Fruit fly (Drosophila melanogaster) whole organism, embryonic: ENCODE data around the gene dpp.

ENCODE experiments used
- Awh ChIP-seq: fragments of 200-800 bp; sonication (Bioruptor generic); IDR thresholded peaks from 2 replicates; pipeline ENCODE4, ENCODE4 v1.3.6; 2022; ENCODE audit warnings: missing biosample characterization, missing genetic modification characterization
- B-H1 ChIP-seq: fragments of 200-800 bp; sonication (Bioruptor generic); IDR thresholded peaks from 3 replicates; pipeline ENCODE4 v1.3.6; 2022; ENCODE audit warnings: missing biosample characterization, missing genetic modification characterization
- Blimp-1 ChIP-seq: fragments of 200-800 bp; sonication (Bioruptor generic); optimal IDR thresholded peaks from 3 replicates; lab custom pipeline; 2018; ENCODE audit warnings: missing biosample characterization, missing genetic modification characterization, mild to moderate bottlenecking, moderate library complexity, missing genetic modification reagents
- CG10267 ChIP-seq: fragments of 200-800 bp; sonication (Bioruptor generic); optimal IDR thresholded peaks from 2 replicates; lab custom pipeline; 2018; ENCODE audit warnings: missing biosample characterization, mild to moderate bottlenecking, missing genetic modification characterization, moderate library complexity
- CG10366 ChIP-seq: fragments of 200-800 bp; sonication (Bioruptor generic); IDR thresholded peaks from 2 replicates; pipeline ENCODE4 v1.3.6; 2022; ENCODE audit warnings: missing biosample characterization, missing genetic modification characterization
- CG11504 ChIP-seq: fragments of 200-800 bp; sonication (Bioruptor generic); optimal IDR thresholded peaks from 3 replicates; lab custom pipeline; 2019; ENCODE audit warnings: missing biosample characterization, mild to moderate bottlenecking, missing genetic modification characterization, moderate library complexity
- CG13424 ChIP-seq: fragments of 200-800 bp; sonication (Bioruptor generic); optimal IDR thresholded peaks from 2 replicates; lab custom pipeline; 2019; ENCODE audit warnings: missing biosample characterization, mild to moderate bottlenecking, missing genetic modification characterization, moderate library complexity
- CG14667 ChIP-seq: fragments of 200-800 bp; sonication (Bioruptor generic); IDR thresholded peaks from 2 replicates; pipeline ENCODE4 v1.3.6; 2022; ENCODE audit warnings: missing biosample characterization, missing genetic modification characterization
- CG15514 ChIP-seq: fragments of 200-800 bp; sonication (Bioruptor generic); optimal IDR thresholded peaks from 3 replicates; lab custom pipeline; 2017; ENCODE audit warnings: missing biosample characterization, missing genetic modification characterization, mild to moderate bottlenecking, moderate library complexity, missing genetic modification reagents
- CG17568 ChIP-seq: fragments of 200-800 bp; sonication (Bioruptor generic); optimal IDR thresholded peaks from 2 replicates; lab custom pipeline; 2018; ENCODE audit warnings: missing biosample characterization, mild to moderate bottlenecking, missing genetic modification characterization, moderate library complexity
- CG18599 ChIP-seq: fragments of 200-800 bp; sonication (Bioruptor generic); optimal IDR thresholded peaks from 3 replicates; lab custom pipeline; 2017; ENCODE audit warnings: missing biosample characterization, missing genetic modification characterization, mild to moderate bottlenecking, moderate library complexity, missing genetic modification reagents
- CG32772 ChIP-seq: fragments of 200-800 bp; sonication (Bioruptor generic); IDR thresholded peaks from 2 replicates; pipeline ENCODE4 v1.3.6; 2022; ENCODE audit warnings: missing biosample characterization, missing genetic modification characterization
- CG7987 ChIP-seq: fragments of 200-800 bp; sonication (Bioruptor generic); optimal IDR thresholded peaks from 2 replicates; lab custom pipeline; 2018; ENCODE audit warnings: missing biosample characterization, mild to moderate bottlenecking, missing genetic modification characterization, moderate library complexity
- CG8765 ChIP-seq: fragments of 200-800 bp; sonication (Bioruptor generic); IDR thresholded peaks from 2 replicates; pipeline ENCODE4 v1.3.6; 2022; ENCODE audit warnings: missing biosample characterization, missing genetic modification characterization
- CG9817 ChIP-seq: fragments of 200-800 bp; sonication (Bioruptor generic); optimal IDR thresholded peaks from 2 replicates; lab custom pipeline; 2018; ENCODE audit warnings: missing biosample characterization, mild to moderate bottlenecking, missing genetic modification characterization, moderate library complexity
- CTCF ChIP-seq: fragments of 200-800 bp; sonication (Bioruptor generic); optimal IDR thresholded peaks from 2 replicates; lab custom pipeline; 2017; ENCODE audit warnings: missing biosample characterization, mild to moderate bottlenecking, missing genetic modification characterization, moderate library complexity
- Ets65A ChIP-seq: fragments of 200-800 bp; sonication (Bioruptor generic); peaks from one replicate; lab custom pipeline; 2016; ENCODE audit warnings: missing biosample characterization, missing genetic modification characterization
- Gsc ChIP-seq: fragments of 200-800 bp; sonication (Bioruptor generic); IDR thresholded peaks from 2 replicates; pipeline ENCODE4 v1.3.6; 2022; ENCODE audit warnings: missing biosample characterization, missing genetic modification characterization
- H15 ChIP-seq: fragments of 200-800 bp; sonication (Bioruptor generic); IDR thresholded peaks from 3 replicates; pipeline ENCODE4 v1.3.6; 2022; ENCODE audit warnings: missing biosample characterization, missing genetic modification characterization
- Hmr ChIP-seq: fragments of 200-800 bp; sonication (Bioruptor generic); optimal IDR thresholded peaks from 3 replicates; lab custom pipeline; 2017; ENCODE audit warnings: mild to moderate bottlenecking, missing biosample characterization, missing genetic modification reagents, missing genetic modification characterization
- Jarid2 ChIP-seq: fragments of 200-800 bp; sonication (Bioruptor generic); optimal IDR thresholded peaks from 3 replicates; lab custom pipeline; 2017; ENCODE audit warnings: mild to moderate bottlenecking, missing biosample characterization, missing genetic modification reagents, missing genetic modification characterization
- MBD-R2 ChIP-seq: fragments of 200-800 bp; sonication (Bioruptor generic); IDR thresholded peaks from 2 replicates; pipeline ENCODE4 v1.3.6; 2022; ENCODE audit warnings: missing biosample characterization, missing genetic modification characterization
- Nf-YA ChIP-seq: fragments of 200-800 bp; sonication (Bioruptor generic); IDR thresholded peaks from 2 replicates; pipeline ENCODE4 v1.3.6; 2022; ENCODE audit warnings: missing biosample characterization, missing genetic modification characterization
- Ptx1 ChIP-seq: fragments of 200-800 bp; sonication (Bioruptor generic); IDR thresholded peaks from 2 replicates; pipeline ENCODE4 v1.3.6; 2022; ENCODE audit warnings: missing biosample characterization, missing genetic modification characterization
- Rfx ChIP-seq: fragments of 200-800 bp; sonication (Bioruptor generic); IDR thresholded peaks from 2 replicates; pipeline ENCODE4 v1.3.6; 2022; ENCODE audit warnings: missing biosample characterization, missing genetic modification characterization
- Side ChIP-seq: fragments of 200-800 bp; sonication (Bioruptor generic); optimal IDR thresholded peaks from 2 replicates; lab custom pipeline; 2016; ENCODE audit warnings: missing biosample characterization, missing genetic modification characterization
- Sox102F ChIP-seq: fragments of 200-800 bp; sonication (Bioruptor generic); optimal IDR thresholded peaks from 2 replicates; lab custom pipeline; 2018; ENCODE audit warnings: missing biosample characterization, mild to moderate bottlenecking, missing genetic modification characterization, moderate library complexity
- ara ChIP-seq: fragments of 200-800 bp; sonication (Bioruptor generic); IDR thresholded peaks from 2 replicates; pipeline ENCODE4 v1.3.6; 2022; ENCODE audit warnings: missing biosample characterization, missing genetic modification characterization
- ash1 ChIP-seq: fragments of 200-800 bp; sonication (Bioruptor generic); optimal IDR thresholded peaks from 2 replicates; lab custom pipeline; 2018; ENCODE audit warnings: missing biosample characterization, mild to moderate bottlenecking, missing genetic modification characterization
- bab2 ChIP-seq: fragments of 200-800 bp; sonication (Bioruptor generic); optimal IDR thresholded peaks from 2 replicates; lab custom pipeline; 2016; ENCODE audit warnings: missing biosample characterization, missing genetic modification characterization
- caup ChIP-seq: fragments of 200-800 bp; sonication (Bioruptor generic); optimal IDR thresholded peaks from 3 replicates; lab custom pipeline; 2017; ENCODE audit warnings: missing biosample characterization, mild to moderate bottlenecking, missing genetic modification characterization, moderate library complexity; ENCODE audit not compliant: severe bottlenecking
- chn ChIP-seq: fragments of 200-800 bp; sonication (Bioruptor generic); optimal IDR thresholded peaks from 2 replicates; lab custom pipeline; 2016; ENCODE audit warnings: missing biosample characterization, missing genetic modification characterization
- dimm ChIP-seq: fragments of 200-800 bp; sonication (Bioruptor generic); IDR thresholded peaks from 2 replicates; pipeline ENCODE4 v1.3.6; 2022; ENCODE audit warnings: missing biosample characterization, missing genetic modification characterization
- dmrt11E ChIP-seq: fragments of 200-800 bp; sonication (Bioruptor generic); optimal IDR thresholded peaks from 3 replicates; lab custom pipeline; 2018; ENCODE audit warnings: missing biosample characterization, mild to moderate bottlenecking, missing genetic modification characterization, moderate library complexity
- dmrt99B ChIP-seq: fragments of 200-800 bp; sonication (Bioruptor generic); optimal IDR thresholded peaks from 2 replicates; lab custom pipeline; 2018; ENCODE audit warnings: missing biosample characterization, mild to moderate bottlenecking, missing genetic modification characterization, moderate library complexity
- exex ChIP-seq: fragments of 200-800 bp; sonication (Bioruptor generic); optimal IDR thresholded peaks from 4 replicates; lab custom pipeline; 2018; ENCODE audit warnings: missing biosample characterization, mild to moderate bottlenecking, missing genetic modification characterization, moderate library complexity
- fd3F ChIP-seq: fragments of 200-800 bp; sonication (Bioruptor generic); optimal IDR thresholded peaks from 2 replicates; lab custom pipeline; 2018; ENCODE audit warnings: missing biosample characterization, mild to moderate bottlenecking, missing genetic modification characterization, moderate library complexity
- ham ChIP-seq: fragments of 200-800 bp; sonication (Bioruptor generic); IDR thresholded peaks from 2 replicates; pipeline ENCODE4 v1.3.6; 2022; ENCODE audit warnings: missing biosample characterization, missing genetic modification characterization
- her ChIP-seq: fragments of 200-800 bp; sonication (Bioruptor generic); optimal IDR thresholded peaks from 2 replicates; lab custom pipeline; 2016; ENCODE audit warnings: missing biosample characterization, missing genetic modification characterization
- hkb ChIP-seq, 2 experiments: fragments of 200-800 bp in 1 of 2; fragments of >200 bp in 1 of 2; sonication (Bioruptor generic) in 1 of 2; IDR thresholded peaks in 1 of 2; optimal IDR thresholded peaks in 1 of 2; 2 replicates each; pipeline versions ENCODE4 v1.3.6 to Lab custom; 2017 to 2022; ENCODE audit warnings: missing biosample characterization in 1 of 2, missing genetic modification characterization in 1 of 2
- jing ChIP-seq: fragments of 200-800 bp; sonication (Bioruptor generic); optimal IDR thresholded peaks from 2 replicates; lab custom pipeline; 2018; ENCODE audit warnings: missing biosample characterization, mild to moderate bottlenecking, missing genetic modification characterization
- kni ChIP-seq: fragments of 200-800 bp; sonication (Bioruptor generic); optimal IDR thresholded peaks from 3 replicates; lab custom pipeline; 2017; ENCODE audit warnings: mild to moderate bottlenecking, missing biosample characterization, missing genetic modification reagents, missing genetic modification characterization
- lab ChIP-seq: fragments of 200-800 bp; sonication (Bioruptor generic); optimal IDR thresholded peaks from 3 replicates; lab custom pipeline; 2017; ENCODE audit warnings: missing biosample characterization, missing genetic modification characterization, mild to moderate bottlenecking, moderate library complexity, missing genetic modification reagents
- lov ChIP-seq, 2 experiments: fragments of 200-800 bp in 1 of 2; fragments of >200 bp in 1 of 2; sonication (Bioruptor generic) in 1 of 2; IDR thresholded peaks in 1 of 2; optimal IDR thresholded peaks in 1 of 2; 2 replicates in 1 of 2; 3 replicates in 1 of 2; pipeline versions ENCODE4 v1.3.6 to Lab custom; 2017 to 2022; ENCODE audit warnings: missing biosample characterization in 1 of 2, missing genetic modification characterization in 1 of 2
- maf-S ChIP-seq: fragments of 200-800 bp; sonication (Bioruptor generic); optimal IDR thresholded peaks from 2 replicates; lab custom pipeline; 2016; ENCODE audit warnings: missing biosample characterization, missing genetic modification characterization
- mam ChIP-seq: fragments of 200-800 bp; sonication (Bioruptor generic); optimal IDR thresholded peaks from 3 replicates; lab custom pipeline; 2016; ENCODE audit warnings: missing biosample characterization, missing genetic modification characterization
- otp ChIP-seq: fragments of 200-800 bp; sonication (Bioruptor generic); IDR thresholded peaks from 3 replicates; pipeline ENCODE4, ENCODE4 v1.3.6; 2022; ENCODE audit warnings: missing biosample characterization, missing genetic modification characterization
- row ChIP-seq: fragments of 200-800 bp; sonication (Bioruptor generic); IDR thresholded peaks from 3 replicates; pipeline ENCODE4 v1.3.6; 2022; ENCODE audit warnings: missing biosample characterization, missing genetic modification characterization
- sens ChIP-seq: fragments of 200-800 bp; sonication (Bioruptor generic); peaks from one replicate; lab custom pipeline; 2016; ENCODE audit warnings: missing biosample characterization, missing genetic modification characterization

The dpp gene

dm6 chr2L:2402194-2402593 is 26.0 kb upstream of the dpp start (continued):
- TF ChIP-seq CG9817 (tag; lab: Kevin White, UChicago) (peak; percentile 20), chn (GFP tag; lab: Kevin White, UChicago) (no peak), CG10366 (GFP tag; lab: Robert Waterston, UW) (peak; percentile 34; the same call in 1 of the 2 replicates), Rfx (GFP tag; lab: Robert Waterston, UW) (peak; percentile 35; the same call in 1 of the 2 replicates), Hmr (GFP tag; lab: Kevin White, UChicago) (peak; percentile 8), CG17568 (GFP tag; lab: Kevin White, UChicago) (no peak), Ptx1 (peak; percentile 57), Awh (GFP tag; lab: Robert Waterston, UW) (peak; percentile 45; the same call in 1 of the 2 replicates), CG11504 (tag; lab: Kevin White, UChicago) (peak; percentile 54), exex (tag; lab: Kevin White, UChicago) (no peak), kni (GFP tag; lab: Kevin White, UChicago) (no peak), mam (GFP tag; lab: Kevin White, UChicago) (no peak), row (peak; percentile 48; the same call in 2 of the 3 replicates), CG13424 (tag; lab: Kevin White, UChicago) (peak; percentile 27), Side (GFP tag; lab: Kevin White, UChicago) (no peak), lov (optimal IDR thresholded peaks at IDR 0.05; lab: Kevin White, UChicago) (no peak), lov (GFP tag; IDR thresholded peaks at IDR 0.05; lab: Robert Waterston, UW) (peak; percentile 57; the same call in 1 of the 3 replicates), lab (GFP tag; lab: Kevin White, UChicago) (peak; percentile 36), jing (GFP tag; lab: Kevin White, UChicago) (no peak), fd3F (GFP tag; lab: Kevin White, UChicago) (no peak), Ets65A (GFP tag; lab: Kevin White, UChicago) (peak; percentile 35), MBD-R2 (no peak), CG14667 (GFP tag; lab: Robert Waterston, UW) (0 out of 2 replicates have a peak, but pooled peaks have one; percentile 20), bab2 (GFP tag; lab: Kevin White, UChicago) (no peak), otp (GFP tag; lab: Robert Waterston, UW) (0 out of 3 replicates have a peak, but pooled peaks have one; percentile 31), H15 (GFP tag; lab: Robert Waterston, UW) (0 out of 3 replicates have a peak, but pooled peaks have one; percentile 43), Nf-YA (GFP tag; lab: Robert Waterston, UW) (peak; percentile 48; the same call in 1 of the 2 replicates), Blimp-1 (GFP tag; lab: Kevin White, UChicago) (no peak), caup (GFP tag; lab: Kevin White, UChicago) (no peak), CTCF (GFP tag; lab: Kevin White, UChicago) (no peak), ash1 (GFP tag; lab: Kevin White, UChicago) (no peak), CG8765 (no peak), CG32772 (GFP tag; lab: Robert Waterston, UW) (0 out of 2 replicates have a peak, but pooled peaks have one; percentile 28), dmrt99B (tag; lab: Kevin White, UChicago) (peak; percentile 36), CG7987 (GFP tag; lab: Kevin White, UChicago) (no peak), Jarid2 (no peak), dmrt11E (tag; lab: Kevin White, UChicago) (no peak), CG18599 (GFP tag; lab: Kevin White, UChicago) (peak; percentile 60), sens (GFP tag; lab: Kevin White, UChicago) (peak; percentile 72), her (GFP tag; lab: Kevin White, UChicago) (no peak), Sox102F (GFP tag; lab: Kevin White, UChicago) (peak; percentile 31), hkb (optimal IDR thresholded peaks at IDR 0.05; lab: Kevin White, UChicago) (no peak), hkb (GFP tag; IDR thresholded peaks at IDR 0.05; lab: Robert Waterston, UW) (peak; percentile 50), dimm (GFP tag; lab: Robert Waterston, UW) (no peak), maf-S (GFP tag; lab: Kevin White, UChicago) (no peak), ham (GFP tag; lab: Robert Waterston, UW) (no peak), ara (GFP tag; lab: Robert Waterston, UW) (0 out of 2 replicates have a peak, but pooled peaks have one; percentile 38), CG10267 (tag; lab: Kevin White, UChicago) (no peak), B-H1 (no peak; the same call in 2 of the 3 replicates), CG15514 (no peak), Gsc (no peak)
